Worm (Caenorhabditis elegans): ENCODE measurements around the gene srxa-4.
"Not testable (repeated sequence)": the region's sequence is repeated elsewhere in the genome, so short reads cannot be mapped to it uniquely, and the experiment has no call there.

srxa-4 gene

ce11 chrV:7439807-7440206 is 19.5 kb downstream of the srxa-4 start, which contains the start of gene try-13:
Gene try-13, plus strand, starts transcription at chrV:7440107.
- no peak for TF ChIP-seq fos-1 (tag; optimal IDR thresholded peaks at IDR 0.05)
- no peak for TF ChIP-seq unc-62 (GFP tag; optimal IDR thresholded peaks at IDR 0.05)
- no peak for TF ChIP-seq eor-1 (tag; optimal IDR thresholded peaks at IDR 0.05)
- TF ChIP-seq daf-12 (tag; optimal IDR thresholded peaks at IDR 0.05) = no peak
- TF ChIP-seq nhr-67 (tag; optimal IDR thresholded peaks at IDR 0.05) = no peak
- no peak for TF ChIP-seq egl-5 (tag; optimal IDR thresholded peaks at IDR 0.05)
- no peak for TF ChIP-seq hmg-11 (tag; optimal IDR thresholded peaks at IDR 0.05)

ce11 chrV:7444331-7444730 is 24.1 kb downstream of the srxa-4 start, which contains the start of gene nhr-141:
Gene nhr-141, plus strand, starts transcription at chrV:7444661.
- not testable (repeated sequence) for TF ChIP-seq ceh-16, eor-1, lin-15B (tag; optimal IDR thresholded peaks at IDR 0.05)

ce11 chrV:7446965-7447364 is 26.7 kb downstream of the srxa-4 start, which contains the start of gene F25E5.5:
Gene F25E5.5, plus strand, starts transcription at chrV:7447265.
- no peak for TF ChIP-seq unc-62 (GFP tag; optimal IDR thresholded peaks at IDR 0.05)
- TF ChIP-seq elt-2 (tag; optimal IDR thresholded peaks at IDR 0.05) = no peak
- no peak for TF ChIP-seq unc-39 (tag; optimal IDR thresholded peaks at IDR 0.05)
- TF ChIP-seq hmg-11 (tag; optimal IDR thresholded peaks at IDR 0.05) = no peak
- TF ChIP-seq nfya-1 (tag; optimal IDR thresholded peaks at IDR 0.05; ENCODE audit: insufficient read depth) = no peak
- no peak for TF ChIP-seq sea-2 (GFP tag; optimal IDR thresholded peaks at IDR 0.05)
- no peak for TF ChIP-seq fos-1 (tag; optimal IDR thresholded peaks at IDR 0.05)
- no peak for TF ChIP-seq eor-1 (tag; optimal IDR thresholded peaks at IDR 0.05)
- no peak for TF ChIP-seq egl-5 (tag; optimal IDR thresholded peaks at IDR 0.05)
- no peak for TF ChIP-seq ztf-11 (tag; optimal IDR thresholded peaks at IDR 0.05)
- no peak for TF ChIP-seq nhr-28 (tag; optimal IDR thresholded peaks at IDR 0.05)
- no peak for TF ChIP-seq mdl-1 (tag; optimal IDR thresholded peaks at IDR 0.05)
- no peak for TF ChIP-seq ZK546.5 (tag; optimal IDR thresholded peaks at IDR 0.05)
- TF ChIP-seq aly-2 (tag; optimal IDR thresholded peaks at IDR 0.05) = no peak
- no peak for TF ChIP-seq zag-1 (tag; optimal IDR thresholded peaks at IDR 0.05)
- no peak for TF ChIP-seq lin-15B (tag; optimal IDR thresholded peaks at IDR 0.05)
- TF ChIP-seq ztf-4 (tag; optimal IDR thresholded peaks at IDR 0.05) = no peak
- no peak for TF ChIP-seq fkh-10 (GFP tag; optimal IDR thresholded peaks at IDR 0.05)
- TF ChIP-seq daf-12 (tag; optimal IDR thresholded peaks at IDR 0.05) = no peak
- TF ChIP-seq nhr-11 (tag; optimal IDR thresholded peaks at IDR 0.05) = no peak

- TF ChIP-seq ama-1 (optimal IDR thresholded peaks at IDR 0.05) (no peak), R02D3.7 (tag; optimal IDR thresholded peaks at IDR 0.05) (no peak), tbx-2 (tag; optimal IDR thresholded peaks at IDR 0.05) (no peak), ceh-16 (tag; optimal IDR thresholded peaks at IDR 0.05) (no peak)
Measured at ce11 chrV:7449303-7449827, 29.1 kb downstream of the srxa-4 start, which contains the start of gene try-12. Gene try-12, plus strand, starts transcription at chrV:7449353.

- TF ChIP-seq zag-1 (tag; optimal IDR thresholded peaks at IDR 0.05) = no peak
- no peak for TF ChIP-seq lin-39 (tag; optimal IDR thresholded peaks at IDR 0.05)
- TF ChIP-seq ceh-28 (tag; optimal IDR thresholded peaks at IDR 0.05) = no peak
- TF ChIP-seq nhr-67 (tag; optimal IDR thresholded peaks at IDR 0.05) = no peak
- no peak for TF ChIP-seq ceh-82 (tag; optimal IDR thresholded peaks at IDR 0.05)
- TF ChIP-seq ceh-9 (tag; optimal IDR thresholded peaks at IDR 0.05) = no peak
- no peak for TF ChIP-seq lsy-12 (tag; optimal IDR thresholded peaks at IDR 0.05)
Measured at ce11 chrV:7451421-7451820, 31.2 kb downstream of the srxa-4 start, which contains the start of gene try-11. Gene try-11, plus strand, starts transcription at chrV:7451721.

- TF ChIP-seq fkh-2 (tag; optimal IDR thresholded peaks at IDR 0.05) = no peak
- TF ChIP-seq elt-1 (tag; optimal IDR thresholded peaks at IDR 0.05) = no peak
- TF ChIP-seq egl-27 (tag; optimal IDR thresholded peaks at IDR 0.05) = no peak
- no peak for TF ChIP-seq ceh-28 (tag; optimal IDR thresholded peaks at IDR 0.05)
- no peak for TF ChIP-seq elt-3 (tag; optimal IDR thresholded peaks at IDR 0.05)
- TF ChIP-seq nhr-12 (tag; optimal IDR thresholded peaks at IDR 0.05) = no peak
- TF ChIP-seq R02D3.7 (tag; optimal IDR thresholded peaks at IDR 0.05) = no peak
- no peak for TF ChIP-seq nhr-77 (tag; optimal IDR thresholded peaks at IDR 0.05)
- TF ChIP-seq nhr-23 (tag; optimal IDR thresholded peaks at IDR 0.05) = no peak
- no peak for TF ChIP-seq ama-1 (optimal IDR thresholded peaks at IDR 0.05)
- no peak for TF ChIP-seq daf-12 (tag; optimal IDR thresholded peaks at IDR 0.05)
- no peak for TF ChIP-seq fos-1 (tag; optimal IDR thresholded peaks at IDR 0.05)
- no peak for TF ChIP-seq jun-1 (tag; optimal IDR thresholded peaks at IDR 0.05)
- TF ChIP-seq lin-15B (tag; optimal IDR thresholded peaks at IDR 0.05) = no peak
- no peak for TF ChIP-seq ceh-16 (tag; optimal IDR thresholded peaks at IDR 0.05)
Measured at ce11 chrV:7454236-7454635, 34.0 kb downstream of the srxa-4 start, which contains the start of gene try-8. Gene try-8, minus strand, starts transcription at chrV:7454336.

Data from whole organism, L3 larva.